Fruit fly (Drosophila melanogaster): ENCODE measurements around the gene CG9691.

Gene CG9691

DNA sequence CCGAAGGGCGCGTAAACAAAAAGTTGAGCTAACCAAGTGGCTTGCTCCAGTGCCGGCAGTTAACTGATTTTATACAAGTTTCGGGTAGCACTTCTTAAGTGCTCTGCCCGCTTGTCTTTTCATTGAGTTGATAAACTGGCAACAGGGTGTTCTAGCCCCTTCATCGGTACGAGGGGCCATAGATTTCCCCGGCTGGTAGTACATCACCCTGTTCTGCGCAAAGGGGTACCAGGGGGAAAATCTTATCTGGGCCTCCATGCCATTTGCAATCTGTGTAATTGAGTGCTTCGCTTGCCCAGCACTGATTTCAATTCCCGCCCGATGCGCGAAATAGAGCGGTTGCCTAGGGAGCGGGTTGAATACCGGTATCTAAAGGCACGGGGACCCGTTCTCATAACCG lies 12.6 kb upstream of the CG9691 start, which contains the start of gene CG45061:
Gene CG45061, minus strand, starts transcription at position 71 of the 400 bp plus-strand sequence.
- peak; percentile 35 for TF ChIP-seq svp (GFP tag)
- no peak for TF ChIP-seq topi (GFP tag; optimal IDR thresholded peaks at IDR 0.05)
- TF ChIP-seq cyc (GFP tag; optimal IDR thresholded peaks at IDR 0.05) = no peak
- TF ChIP-seq eg (GFP tag; IDR thresholded peaks at IDR 0.05) = 0 out of 3 replicates have a peak, but pooled peaks have one; percentile 15
- no peak for TF ChIP-seq Smox (GFP tag; optimal IDR thresholded peaks at IDR 0.05)
- TF ChIP-seq fd85E (GFP tag; optimal IDR thresholded peaks at IDR 0.05) = no peak
- TF ChIP-seq CG6792 (GFP tag; optimal IDR thresholded peaks at IDR 0.05) = no peak
- TF ChIP-seq CG3032 (tag; optimal IDR thresholded peaks at IDR 0.05) = no peak
- TF ChIP-seq lz (GFP tag; optimal IDR thresholded peaks at IDR 0.05) = no peak
- TF ChIP-seq fd59A (GFP tag; optimal IDR thresholded peaks at IDR 0.05) = no peak
- no peak for TF ChIP-seq Met (GFP tag; optimal IDR thresholded peaks at IDR 0.05)
- no peak for TF ChIP-seq CG10669 (GFP tag; optimal IDR thresholded peaks at IDR 0.05)
- TF ChIP-seq CG11762 (GFP tag; optimal IDR thresholded peaks at IDR 0.05; ENCODE audit: insufficient read depth) = no peak
- no peak for TF ChIP-seq net (GFP tag; optimal IDR thresholded peaks at IDR 0.05)

DNA sequence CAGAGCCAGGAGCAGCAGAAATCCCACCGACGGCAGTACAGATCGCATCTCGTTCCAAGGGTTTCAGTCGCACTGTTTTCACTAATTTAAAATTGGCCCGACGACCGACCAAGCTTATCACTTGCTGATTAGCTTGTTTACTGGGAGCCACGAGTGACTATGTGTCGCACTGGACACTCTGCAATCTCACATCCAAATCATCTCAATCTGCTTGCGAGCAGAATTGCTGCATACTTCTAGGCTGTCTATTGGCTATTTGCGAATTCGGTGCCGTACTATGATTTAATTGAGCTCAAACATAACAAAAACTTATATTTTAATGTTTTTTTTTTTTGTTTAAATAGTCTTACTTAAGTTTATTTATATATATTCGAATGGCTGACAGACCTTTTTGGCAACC lies 10.3 kb upstream of the CG9691 start, which contains the start of gene CG32695:
Gene CG32695, minus strand, starts transcription at position 141 of the 400 bp plus-strand sequence.
- TF ChIP-seq CG15336 (GFP tag; IDR thresholded peaks at IDR 0.05) (no peak), svp (GFP tag) (peak; percentile 86)

DNA sequence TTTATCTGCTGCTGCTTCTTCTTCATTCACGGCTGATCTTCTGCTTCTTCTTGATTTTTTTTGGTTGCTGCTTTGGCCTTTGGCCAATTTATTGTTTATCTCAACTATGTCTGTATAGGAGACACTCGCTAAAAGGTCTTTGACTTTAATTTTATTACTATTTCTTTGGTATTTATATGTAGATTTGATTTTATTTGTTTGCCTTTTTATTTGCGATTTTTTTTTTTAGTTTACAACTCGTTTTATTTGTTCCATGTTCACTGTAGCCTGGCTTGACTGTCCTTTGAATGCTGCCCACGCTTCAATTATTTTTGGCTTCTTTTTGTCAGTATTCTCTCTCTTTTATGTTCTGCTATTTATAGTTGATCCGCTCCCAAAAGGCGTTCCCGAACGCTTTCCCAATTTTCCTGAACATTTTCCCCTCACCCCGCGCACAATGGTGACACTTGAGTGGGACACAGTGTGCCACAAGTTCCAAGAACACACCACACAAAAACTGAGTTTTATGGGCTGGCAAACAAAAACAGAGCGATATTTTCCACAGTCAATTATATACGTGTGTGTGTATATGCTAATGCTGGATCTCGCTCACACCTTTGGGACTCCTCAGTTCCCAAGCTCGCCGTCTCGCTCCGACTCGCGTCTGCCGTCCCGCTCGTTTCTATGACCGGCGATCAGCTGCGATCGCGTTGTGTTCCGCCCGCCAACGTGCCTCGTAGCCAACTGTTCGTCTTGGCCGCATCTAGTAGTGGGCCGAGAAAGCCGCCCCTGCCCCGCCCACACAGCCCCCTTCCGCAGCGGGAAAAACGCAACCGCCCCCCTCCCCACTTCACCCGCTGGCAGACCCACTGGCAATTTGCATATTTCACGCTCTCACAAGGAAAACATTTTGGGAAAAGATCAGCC lies 8.0 kb upstream of the CG9691 start, which contains the start of gene CG15247:
Gene CG15247, minus strand, starts transcription at position 725 of the 906 bp plus-strand sequence.
- TF ChIP-seq Eip75B (GFP tag; optimal IDR thresholded peaks at IDR 0.05) (no peak), svp (GFP tag) (peak; percentile 77), Ets21C (GFP tag; optimal IDR thresholded peaks at IDR 0.05) (no peak), eg (GFP tag; IDR thresholded peaks at IDR 0.05) (peak; percentile 81), fd85E (GFP tag; optimal IDR thresholded peaks at IDR 0.05) (no peak), fkh (GFP tag; optimal IDR thresholded peaks at IDR 0.05) (peak; percentile 9), Eip78C (GFP tag) (peak; percentile 66), esn (GFP tag; optimal IDR thresholded peaks at IDR 0.05) (peak; percentile 10), CG6808 (GFP tag; optimal IDR thresholded peaks at IDR 0.05) (no peak), CG32006 (GFP tag; optimal IDR thresholded peaks at IDR 0.05) (peak; percentile 56), CG4318 (GFP tag; optimal IDR thresholded peaks at IDR 0.05) (no peak), CG6163 (GFP tag; IDR thresholded peaks at IDR 0.05) (peak; percentile 72; the same call in 2 of the 3 replicates), CG11294 (GFP tag; IDR thresholded peaks at IDR 0.05) (peak; percentile 55), Blimp-1 (GFP tag; optimal IDR thresholded peaks at IDR 0.05) (no peak), topi (GFP tag; optimal IDR thresholded peaks at IDR 0.05) (peak; percentile 20), Hr39 (GFP tag; optimal IDR thresholded peaks at IDR 0.05) (peak; percentile 39), cyc (GFP tag; optimal IDR thresholded peaks at IDR 0.05) (peak; percentile 35), CG11762 (GFP tag; optimal IDR thresholded peaks at IDR 0.05; ENCODE audit: insufficient read depth) (no peak), Hr38 (GFP tag; optimal IDR thresholded peaks at IDR 0.05) (no peak), lz (GFP tag; optimal IDR thresholded peaks at IDR 0.05) (peak; percentile 2), Sox14 (GFP tag; optimal IDR thresholded peaks at IDR 0.05) (peak; percentile 14), CG8119 (GFP tag; IDR thresholded peaks at IDR 0.05) (peak; percentile 45; the same call in 1 of the 3 replicates), Eip93F (GFP tag; optimal IDR thresholded peaks at IDR 0.05) (no peak), Gug (GFP tag; IDR thresholded peaks at IDR 0.05) (peak; percentile 22; the same call in 1 of the 2 replicates), CG7368 (GFP tag; optimal IDR thresholded peaks at IDR 0.05) (no peak), acj6 (GFP tag; optimal IDR thresholded peaks at IDR 0.05) (peak; percentile 14), CG15336 (GFP tag; IDR thresholded peaks at IDR 0.05) (peak; percentile 73), CG31627 (GFP tag; optimal IDR thresholded peaks at IDR 0.05) (peak; percentile 32), OdsH (GFP tag; optimal IDR thresholded peaks at IDR 0.05) (peak; percentile 12), net (GFP tag; optimal IDR thresholded peaks at IDR 0.05) (no peak), Hr4 (GFP tag; optimal IDR thresholded peaks at IDR 0.05) (peak; percentile 65), Met (GFP tag; optimal IDR thresholded peaks at IDR 0.05) (peak; percentile 33), CG6276 (GFP tag; optimal IDR thresholded peaks at IDR 0.05) (peak; percentile 46), pdm3 (GFP tag; optimal IDR thresholded peaks at IDR 0.05) (peak; percentile 21), fd59A (GFP tag; optimal IDR thresholded peaks at IDR 0.05) (no peak), Sox102F (GFP tag; optimal IDR thresholded peaks at IDR 0.05) (no peak)
